Fruit fly (Drosophila melanogaster) whole organism, embryonic: ENCODE data around the gene kirre.

Source experiments
- BEAF-32 ChIP-seq: fragments of 200-800 bp; sonication (Bioruptor generic); optimal IDR thresholded peaks from 3 replicates; lab custom pipeline; 2017; ENCODE audit warnings: missing biosample characterization, missing genetic modification characterization, mild to moderate bottlenecking, moderate library complexity, missing genetic modification reagents
- CG12071 ChIP-seq: fragments of 200-800 bp; sonication (Bioruptor generic); optimal IDR thresholded peaks from 3 replicates; lab custom pipeline; 2018; ENCODE audit warnings: missing biosample characterization, mild to moderate bottlenecking, missing genetic modification characterization
- CG15011 ChIP-seq: fragments of 200-800 bp; sonication (Bioruptor generic); optimal IDR thresholded peaks from 3 replicates; lab custom pipeline; 2018; ENCODE audit warnings: missing biosample characterization, mild to moderate bottlenecking, missing genetic modification characterization
- CG15514 ChIP-seq: fragments of 200-800 bp; sonication (Bioruptor generic); optimal IDR thresholded peaks from 3 replicates; lab custom pipeline; 2017; ENCODE audit warnings: missing biosample characterization, missing genetic modification characterization, mild to moderate bottlenecking, moderate library complexity, missing genetic modification reagents
- CG1603 ChIP-seq: fragments of 200-800 bp; sonication (Bioruptor generic); optimal IDR thresholded peaks from 2 replicates; lab custom pipeline; 2019; ENCODE audit warnings: missing biosample characterization, mild to moderate bottlenecking, missing genetic modification characterization, moderate library complexity
- CG16813 ChIP-seq: fragments of 200-800 bp; sonication (Bioruptor generic); IDR thresholded peaks from 3 replicates; pipeline ENCODE4 v1.3.6; 2022; ENCODE audit warnings: missing biosample characterization, missing genetic modification characterization; ENCODE audit not compliant: partially characterized antibody
- CG2120 ChIP-seq: fragments of 200-800 bp; sonication (Bioruptor generic); optimal IDR thresholded peaks from 3 replicates; lab custom pipeline; 2016; ENCODE audit warnings: missing biosample characterization, missing genetic modification characterization
- CG2202 ChIP-seq: fragments of 200-800 bp; sonication (Bioruptor generic); optimal IDR thresholded peaks from 2 replicates; lab custom pipeline; 2018; ENCODE audit warnings: missing biosample characterization, mild to moderate bottlenecking, missing genetic modification characterization
- CG3847 ChIP-seq: fragments of 200-800 bp; sonication (Bioruptor generic); IDR thresholded peaks from 2 replicates; pipeline ENCODE4 v1.3.6; 2022; ENCODE audit warnings: missing biosample characterization, missing genetic modification characterization
- CG8290 ChIP-seq, 3 experiments: fragments of 200-800 bp; sonication (Bioruptor generic); optimal IDR thresholded peaks; 2 replicates each; lab custom pipeline; 2016 to 2019; ENCODE audit warnings: missing biosample characterization in 3 of 3, missing genetic modification characterization in 3 of 3, mild to moderate bottlenecking in 2 of 3, moderate library complexity in 1 of 3
- CG9817 ChIP-seq: fragments of 200-800 bp; sonication (Bioruptor generic); optimal IDR thresholded peaks from 2 replicates; lab custom pipeline; 2018; ENCODE audit warnings: missing biosample characterization, mild to moderate bottlenecking, missing genetic modification characterization, moderate library complexity
- Dll ChIP-seq: fragments of 200-800 bp; sonication (Bioruptor generic); IDR thresholded peaks from 4 replicates; pipeline ENCODE4 v1.3.6; 2022; ENCODE audit warnings: missing biosample characterization, missing genetic modification characterization; ENCODE audit not compliant: partially characterized antibody
- Doc3 ChIP-seq: fragments of 200-800 bp; sonication (Bioruptor generic); IDR thresholded peaks from 3 replicates; pipeline ENCODE4 v1.3.6; 2022; ENCODE audit warnings: missing biosample characterization, missing genetic modification characterization; ENCODE audit not compliant: partially characterized antibody
- Dref ChIP-seq: fragments of 200-800 bp; sonication (Bioruptor generic); IDR thresholded peaks from 2 replicates; pipeline ENCODE4 v1.3.6; 2022; ENCODE audit warnings: missing biosample characterization, missing genetic modification characterization
- Ets65A ChIP-seq: fragments of 200-800 bp; sonication (Bioruptor generic); peaks from one replicate; lab custom pipeline; 2016; ENCODE audit warnings: missing biosample characterization, missing genetic modification characterization
- HLH4C ChIP-seq: fragments of 200-800 bp; sonication (Bioruptor generic); IDR thresholded peaks from 3 replicates; pipeline ENCODE4 v1.3.6; 2022; ENCODE audit warnings: missing biosample characterization, missing genetic modification characterization; ENCODE audit not compliant: partially characterized antibody
- MBD-R2 ChIP-seq: fragments of 200-800 bp; sonication (Bioruptor generic); IDR thresholded peaks from 2 replicates; pipeline ENCODE4 v1.3.6; 2022; ENCODE audit warnings: missing biosample characterization, missing genetic modification characterization
- MESR4 ChIP-seq: fragments of 200-800 bp; sonication (Bioruptor generic); optimal IDR thresholded peaks from 2 replicates; lab custom pipeline; 2018; ENCODE audit warnings: missing biosample characterization, mild to moderate bottlenecking, missing genetic modification characterization, moderate library complexity
- Myb ChIP-seq: fragments of 200-800 bp; sonication (Bioruptor generic); optimal IDR thresholded peaks from 2 replicates; lab custom pipeline; 2016; ENCODE audit warnings: missing biosample characterization, missing genetic modification characterization
- Rfx ChIP-seq: fragments of 200-800 bp; sonication (Bioruptor generic); IDR thresholded peaks from 2 replicates; pipeline ENCODE4 v1.3.6; 2022; ENCODE audit warnings: missing biosample characterization, missing genetic modification characterization
- Scr ChIP-seq: fragments of 200-800 bp; sonication (Bioruptor generic); IDR thresholded peaks from 2 replicates; pipeline ENCODE4 v1.3.6; 2022; ENCODE audit warnings: missing biosample characterization, missing genetic modification characterization; ENCODE audit not compliant: partially characterized antibody
- Sox100B ChIP-seq: fragments of 200-800 bp; sonication (Bioruptor generic); optimal IDR thresholded peaks from 3 replicates; lab custom pipeline; 2018; ENCODE audit warnings: missing biosample characterization, mild to moderate bottlenecking, missing genetic modification characterization
- Sry-β ChIP-seq: fragments of 200-800 bp; sonication (Bioruptor generic); optimal IDR thresholded peaks from 2 replicates; lab custom pipeline; 2018; ENCODE audit warnings: missing biosample characterization, mild to moderate bottlenecking, missing genetic modification characterization, moderate library complexity
- Sry-δ ChIP-seq: fragments of 200-800 bp; sonication (Bioruptor generic); optimal IDR thresholded peaks from 2 replicates; lab custom pipeline; 2016; ENCODE audit warnings: missing biosample characterization, missing genetic modification characterization
- amos ChIP-seq: fragments of 200-800 bp; sonication (Bioruptor generic); IDR thresholded peaks from 2 replicates; pipeline ENCODE4 v1.3.6; 2022; ENCODE audit warnings: missing biosample characterization, missing genetic modification characterization; ENCODE audit not compliant: partially characterized antibody
- bab2 ChIP-seq: fragments of 200-800 bp; sonication (Bioruptor generic); optimal IDR thresholded peaks from 2 replicates; lab custom pipeline; 2016; ENCODE audit warnings: missing biosample characterization, missing genetic modification characterization
- bbx ChIP-seq: fragments of 200-800 bp; sonication (Bioruptor generic); IDR thresholded peaks from 2 replicates; pipeline ENCODE4 v1.3.6; 2022; ENCODE audit warnings: missing biosample characterization, missing genetic modification characterization; ENCODE audit not compliant: partially characterized antibody
- dm ChIP-seq: fragments of 200-800 bp; sonication (Bioruptor generic); optimal IDR thresholded peaks from 3 replicates; lab custom pipeline; 2016; ENCODE audit warnings: missing biosample characterization, missing genetic modification characterization
- emc ChIP-seq: fragments of 200-800 bp; sonication (Bioruptor generic); optimal IDR thresholded peaks from 2 replicates; lab custom pipeline; 2016; ENCODE audit warnings: missing biosample characterization, missing genetic modification characterization
- en ChIP-seq: fragments of 200-800 bp; sonication (Bioruptor generic); optimal IDR thresholded peaks from 2 replicates; lab custom pipeline; 2016; ENCODE audit warnings: missing biosample characterization, missing genetic modification characterization
- esg ChIP-seq: fragments of 200-800 bp; sonication (Bioruptor generic); conservative IDR thresholded peaks from 2 replicates; pipeline ENCODE4 v1.3.6; 2022; ENCODE audit warnings: missing biosample characterization, missing genetic modification characterization
- ewg ChIP-seq: fragments of 200-800 bp; sonication (Bioruptor generic); optimal IDR thresholded peaks from 3 replicates; lab custom pipeline; 2017; ENCODE audit warnings: mild to moderate bottlenecking, missing biosample characterization, missing genetic modification reagents, missing genetic modification characterization
- gfzf ChIP-seq: fragments of 200-800 bp; sonication (Bioruptor generic); optimal IDR thresholded peaks from 2 replicates; lab custom pipeline; 2016; ENCODE audit warnings: missing biosample characterization, mild to moderate bottlenecking, missing genetic modification characterization, moderate library complexity
- kni ChIP-seq: fragments of 200-800 bp; sonication (Bioruptor generic); optimal IDR thresholded peaks from 3 replicates; lab custom pipeline; 2017; ENCODE audit warnings: mild to moderate bottlenecking, missing biosample characterization, missing genetic modification reagents, missing genetic modification characterization
- pan ChIP-seq, 4 experiments: fragments of >200 bp in 3 of 4; fragments of 200-800 bp in 1 of 4; sonication (Bioruptor generic) in 1 of 4; optimal IDR thresholded peaks in 3 of 4; IDR thresholded peaks in 1 of 4; 2 replicates each; pipeline versions ENCODE4 v1.3.6 to Lab custom; 2017 to 2022; ENCODE audit warnings: missing biosample characterization in 2 of 4, missing genetic modification characterization in 2 of 4, mixed read lengths in 1 of 4
- prd ChIP-seq, 3 experiments: fragments of >200 bp in 2 of 3; fragments of 200-800 bp in 1 of 3; sonication (Bioruptor generic) in 1 of 3; optimal IDR thresholded peaks in 2 of 3; IDR thresholded peaks in 1 of 3; 2 replicates in 2 of 3; 3 replicates in 1 of 3; pipeline versions ENCODE4 v1.3.6 to Lab custom; 2017 to 2022; ENCODE audit warnings: missing biosample characterization in 1 of 3, missing genetic modification characterization in 1 of 3
- pzg ChIP-seq: fragments of 200-800 bp; sonication (Bioruptor generic); optimal IDR thresholded peaks from 3 replicates; lab custom pipeline; 2018; ENCODE audit warnings: missing biosample characterization, mild to moderate bottlenecking, missing genetic modification characterization, moderate library complexity
- row ChIP-seq: fragments of 200-800 bp; sonication (Bioruptor generic); IDR thresholded peaks from 3 replicates; pipeline ENCODE4 v1.3.6; 2022; ENCODE audit warnings: missing biosample characterization, missing genetic modification characterization
- sima ChIP-seq: fragments of 200-800 bp; sonication (Bioruptor generic); optimal IDR thresholded peaks from 2 replicates; lab custom pipeline; 2016; ENCODE audit warnings: missing biosample characterization, missing genetic modification characterization
- slbo ChIP-seq: fragments of 200-800 bp; sonication (Bioruptor generic); IDR thresholded peaks from 2 replicates; pipeline ENCODE4 v1.3.6; 2022; ENCODE audit warnings: missing biosample characterization, missing genetic modification characterization
- sna ChIP-seq: fragments of 200-800 bp; sonication (Bioruptor generic); IDR thresholded peaks from 2 replicates; pipeline ENCODE4 v1.3.6; 2022; ENCODE audit warnings: missing biosample characterization, missing genetic modification characterization; ENCODE audit not compliant: partially characterized antibody
- zf30C ChIP-seq: fragments of 200-800 bp; sonication (Bioruptor generic); optimal IDR thresholded peaks from 3 replicates; lab custom pipeline; 2018; ENCODE audit warnings: missing biosample characterization, mild to moderate bottlenecking, missing genetic modification characterization

The kirre gene

DNA sequence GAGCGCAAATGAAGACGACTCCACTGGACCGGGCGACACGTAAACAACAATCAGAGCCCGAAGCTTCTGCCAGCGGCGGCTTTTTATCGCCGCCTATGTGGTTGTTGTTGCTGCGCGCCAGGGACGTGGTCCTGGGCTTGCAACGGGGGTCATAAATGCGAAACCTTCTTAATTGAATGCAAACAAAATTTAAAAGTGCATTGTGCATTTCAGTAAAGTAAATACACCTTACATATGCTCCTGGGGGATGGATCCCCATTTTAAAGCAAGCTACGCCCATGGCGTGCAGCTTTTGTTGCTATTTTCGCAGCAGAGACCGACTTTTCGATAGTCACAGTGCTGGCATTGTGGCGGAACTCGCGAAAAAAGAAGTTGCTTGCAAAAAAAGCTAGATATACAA, 36.5 kb upstream of the kirre start, which contains the start of gene Ugalt (continued):
- peak; percentile 100 for TF ChIP-seq kni
- peak; percentile 57 for TF ChIP-seq zf30C (GFP tag; lab: Kevin White, UChicago)
- peak; percentile 100 for TF ChIP-seq CG2202 (tag; lab: Kevin White, UChicago)
- TF ChIP-seq CG16813 (GFP tag; lab: Robert Waterston, UW), result no peak
- peak; percentile 51 for TF ChIP-seq bbx (GFP tag; lab: Robert Waterston, UW)
- TF ChIP-seq CG9817 (tag; lab: Kevin White, UChicago), result peak; percentile 100
- TF ChIP-seq en (GFP tag; lab: Kevin White, UChicago), result peak; percentile 100
- peak; percentile 100 for TF ChIP-seq ewg (GFP tag; lab: Kevin White, UChicago)
- peak; percentile 100 for TF ChIP-seq CG3847 (GFP tag; lab: Robert Waterston, UW)
- TF ChIP-seq CG12071 (GFP tag; lab: Kevin White, UChicago), result peak; percentile 100

DNA sequence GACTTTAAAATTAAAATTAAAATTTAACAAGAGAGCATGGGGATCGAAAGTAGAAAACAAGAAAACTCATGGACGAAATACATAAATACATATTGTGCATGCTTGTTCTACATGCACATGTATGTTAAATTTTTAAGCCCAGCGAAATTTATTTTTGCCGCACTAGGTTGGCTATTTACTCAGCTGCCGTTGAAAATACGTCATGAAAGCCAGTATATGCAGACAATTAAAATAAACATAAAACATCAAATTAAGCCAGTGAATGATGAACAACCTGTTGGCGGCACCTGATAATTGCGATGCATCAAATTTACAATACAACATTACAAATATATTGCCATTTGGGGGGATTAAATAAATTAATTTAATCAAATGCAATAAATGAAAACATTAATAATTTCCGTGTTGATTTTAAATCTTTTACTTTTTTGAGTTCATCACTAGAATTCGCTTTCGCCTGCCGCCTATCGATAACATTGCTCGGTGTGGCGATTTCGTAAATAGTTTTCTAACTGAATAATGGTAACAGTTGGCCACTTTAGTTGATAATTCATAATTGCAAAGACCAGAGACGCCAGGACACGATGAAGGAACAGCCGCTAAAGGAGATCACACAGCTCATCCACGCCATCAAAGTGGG, 35.9 kb upstream of the kirre start, which contains the start of gene eIF2Bbeta:
Gene eIF2Bbeta, plus strand, starts transcription at position 438 of the 640 bp plus-strand sequence.
- TF ChIP-seq sna (GFP tag; lab: Robert Waterston, UW), result peak; percentile 17; the same call in 1 of the 2 replicates
- no peak for TF ChIP-seq emc (GFP tag; lab: Kevin White, UChicago)
- TF ChIP-seq MBD-R2 (GFP tag; lab: Robert Waterston, UW), result peak; percentile 44; the same call in 1 of the 2 replicates
- 0 out of 3 replicates have a peak, but pooled peaks have one; percentile 16 for TF ChIP-seq HLH4C (GFP tag; lab: Robert Waterston, UW)
- peak; percentile 31 for TF ChIP-seq gfzf (GFP tag; lab: Kevin White, UChicago)
- peak; percentile 5 for TF ChIP-seq CG1603 (tag; lab: Kevin White, UChicago)
- no peak for TF ChIP-seq pan (optimal IDR thresholded peaks at IDR 0.05; lab: Kevin White, UChicago)
- TF ChIP-seq pan (GFP tag; optimal IDR thresholded peaks at IDR 0.05 in 1 of 2, IDR thresholded peaks at IDR 0.05 in 1 of 2), result peak in 1 of 2 experiments; percentile 9
- TF ChIP-seq sima (GFP tag; lab: Kevin White, UChicago), result no peak
- TF ChIP-seq CG15011, result no peak
- 0 out of 4 replicates have a peak, but pooled peaks have one; percentile 30 for TF ChIP-seq Dll (GFP tag; lab: Robert Waterston, UW)
- no peak for TF ChIP-seq dm
- TF ChIP-seq Ets65A, result peak; percentile 64
- TF ChIP-seq amos (GFP tag; lab: Robert Waterston, UW), result peak; percentile 45
- TF ChIP-seq prd (optimal IDR thresholded peaks at IDR 0.05; lab: Kevin White, UChicago), result no peak
- TF ChIP-seq prd (GFP tag; IDR thresholded peaks at IDR 0.05; lab: Robert Waterston, UW), result 0 out of 3 replicates have a peak, but pooled peaks have one; percentile 30
- peak; percentile 39 for TF ChIP-seq Sry-δ (GFP tag; lab: Kevin White, UChicago)
- TF ChIP-seq MESR4 (GFP tag; lab: Kevin White, UChicago), result peak; percentile 56
- no peak for TF ChIP-seq Sox100B (GFP tag; lab: Kevin White, UChicago)
- 0 out of 2 replicates have a peak, but pooled peaks have one; percentile 16 for TF ChIP-seq Rfx (GFP tag; lab: Robert Waterston, UW)
- TF ChIP-seq CG2120 (GFP tag; lab: Kevin White, UChicago), result no peak
- TF ChIP-seq Doc3, result 0 out of 3 replicates have a peak, but pooled peaks have one; percentile 20
- peak; percentile 87 for TF ChIP-seq Sry-β
- TF ChIP-seq Scr (GFP tag; lab: Robert Waterston, UW), result 0 out of 2 replicates have a peak, but pooled peaks have one; percentile 21
- TF ChIP-seq bab2 (GFP tag; lab: Kevin White, UChicago), result no peak
- TF ChIP-seq CG8290 (GFP tag; optimal IDR thresholded peaks at IDR 0.05; lab: Kevin White, UChicago), result no peak
- peak in 1 of 2 experiments; percentile 15 for TF ChIP-seq CG8290 (tag; optimal IDR thresholded peaks at IDR 0.05; lab: Kevin White, UChicago)
- TF ChIP-seq CG15514 (GFP tag; lab: Kevin White, UChicago), result peak; percentile 27
- TF ChIP-seq BEAF-32, result peak; percentile 60
- TF ChIP-seq esg (GFP tag; lab: Robert Waterston, UW), result 0 out of 2 replicates have a peak, but pooled peaks have one; percentile 14
- TF ChIP-seq Myb, result peak; percentile 3
- TF ChIP-seq slbo (GFP tag; lab: Robert Waterston, UW), result 0 out of 2 replicates have a peak, but pooled peaks have one; percentile 3
- TF ChIP-seq pzg (GFP tag; lab: Kevin White, UChicago), result peak; percentile 4
- TF ChIP-seq Dref (GFP tag; lab: Robert Waterston, UW), result peak; percentile 62
- TF ChIP-seq row (GFP tag; lab: Robert Waterston, UW), result peak; percentile 46; the same call in 1 of the 3 replicates
